Fruit fly (Drosophila melanogaster) whole organism, embryonic: ENCODE results near the gene CG32645.

Experiments used
- Antp ChIP-seq: fragments of 200-800 bp; sonication (Bioruptor generic); optimal IDR thresholded peaks from 3 replicates; lab custom pipeline; 2016; ENCODE audit warnings: missing biosample characterization, missing genetic modification characterization
- CG1024 ChIP-seq: fragments of 200-800 bp; sonication (Bioruptor generic); IDR thresholded peaks from 2 replicates; pipeline ENCODE4 v1.3.6; 2022; ENCODE audit warnings: missing biosample characterization, missing genetic modification characterization
- CG10543 ChIP-seq: fragments of 200-800 bp; sonication (Bioruptor generic); optimal IDR thresholded peaks from 3 replicates; lab custom pipeline; 2017; ENCODE audit warnings: missing biosample characterization, mild to moderate bottlenecking, missing genetic modification characterization, moderate library complexity
- CG11085 ChIP-seq: fragments of 200-800 bp; sonication (Bioruptor generic); IDR thresholded peaks from 2 replicates; pipeline ENCODE4 v1.3.6; 2022; ENCODE audit warnings: missing biosample characterization, missing genetic modification characterization
- CG13123 ChIP-seq: fragments of 200-800 bp; sonication (Bioruptor generic); optimal IDR thresholded peaks from 2 replicates; lab custom pipeline; 2016; ENCODE audit warnings: missing biosample characterization, missing genetic modification characterization
- CG14441 ChIP-seq: fragments of 200-800 bp; sonication (Bioruptor generic); IDR thresholded peaks from 2 replicates; pipeline ENCODE4 v1.3.6; 2022; ENCODE audit warnings: missing biosample characterization, missing genetic modification characterization
- CG1602 ChIP-seq: fragments of 200-800 bp; sonication (Bioruptor generic); optimal IDR thresholded peaks from 3 replicates; lab custom pipeline; 2016; ENCODE audit warnings: missing biosample characterization, missing genetic modification characterization
- CG16815 ChIP-seq: fragments of 200-800 bp; sonication (Bioruptor generic); optimal IDR thresholded peaks from 3 replicates; lab custom pipeline; 2017; ENCODE audit warnings: missing biosample characterization, mild to moderate bottlenecking, missing genetic modification characterization
- CG17186 ChIP-seq: fragments of 200-800 bp; sonication (Bioruptor generic); optimal IDR thresholded peaks from 3 replicates; lab custom pipeline; 2017; ENCODE audit warnings: missing biosample characterization, missing genetic modification reagents, missing genetic modification characterization
- CG17802 ChIP-seq: fragments of 200-800 bp; sonication (Bioruptor generic); optimal IDR thresholded peaks from 2 replicates; lab custom pipeline; 2018; ENCODE audit warnings: missing biosample characterization, mild to moderate bottlenecking, missing genetic modification characterization, moderate library complexity
- CG18262 ChIP-seq: fragments of 200-800 bp; optimal IDR thresholded peaks from 3 replicates; lab custom pipeline; 2019; ENCODE audit warnings: missing biosample characterization, mild to moderate bottlenecking, missing genetic modification characterization, moderate library complexity
- CG2116 ChIP-seq: fragments of 200-800 bp; sonication (Bioruptor generic); optimal IDR thresholded peaks from 3 replicates; lab custom pipeline; 2018; ENCODE audit warnings: missing biosample characterization, mild to moderate bottlenecking, missing genetic modification characterization
- CG5245 ChIP-seq: fragments of 200-800 bp; sonication (Bioruptor generic); optimal IDR thresholded peaks from 3 replicates; lab custom pipeline; 2016; ENCODE audit warnings: missing biosample characterization, missing genetic modification characterization
- CG5953 ChIP-seq: fragments of 200-800 bp; sonication (Bioruptor generic); IDR thresholded peaks from 2 replicates; pipeline ENCODE4 v1.3.6; 2022; ENCODE audit warnings: missing biosample characterization, missing genetic modification characterization
- CG6765 ChIP-seq: fragments of 200-800 bp; sonication (Bioruptor generic); optimal IDR thresholded peaks from 3 replicates; lab custom pipeline; 2017; ENCODE audit warnings: missing biosample characterization, mild to moderate bottlenecking, missing genetic modification characterization
- CG8089 ChIP-seq: fragments of 200-800 bp; sonication (Bioruptor generic); optimal IDR thresholded peaks from 3 replicates; lab custom pipeline; 2016; ENCODE audit warnings: missing biosample characterization, missing genetic modification characterization
- CG9215 ChIP-seq: fragments of 200-800 bp; sonication (Bioruptor generic); IDR thresholded peaks from 2 replicates; pipeline ENCODE4 v1.3.6; 2022; ENCODE audit warnings: missing biosample characterization, missing genetic modification characterization
- CG9797 ChIP-seq: fragments of 200-800 bp; sonication (Bioruptor generic); optimal IDR thresholded peaks from 3 replicates; lab custom pipeline; 2018; ENCODE audit warnings: missing biosample characterization, mild to moderate bottlenecking, missing genetic modification characterization
- Chrac-16 ChIP-seq: fragments of 200-800 bp; sonication (Bioruptor generic); optimal IDR thresholded peaks from 3 replicates; lab custom pipeline; 2016; ENCODE audit warnings: missing biosample characterization, missing genetic modification characterization
- D19B ChIP-seq: fragments of 200-800 bp; sonication (Bioruptor generic); optimal IDR thresholded peaks from 2 replicates; lab custom pipeline; 2017; ENCODE audit warnings: missing biosample characterization, mild to moderate bottlenecking, missing genetic modification characterization
- Deaf1 ChIP-seq: fragments of 200-800 bp; optimal IDR thresholded peaks from 3 replicates; lab custom pipeline; 2019; ENCODE audit warnings: missing biosample characterization, mild to moderate bottlenecking, missing genetic modification characterization, moderate library complexity
- Dip2 ChIP-seq: fragments of 200-800 bp; sonication (Bioruptor generic); IDR thresholded peaks from 2 replicates; pipeline ENCODE4 v1.3.6; 2022; ENCODE audit warnings: missing biosample characterization, missing genetic modification characterization
- Ets65A ChIP-seq: fragments of 200-800 bp; sonication (Bioruptor generic); peaks from one replicate; lab custom pipeline; 2016; ENCODE audit warnings: missing biosample characterization, missing genetic modification characterization
- Fer1 ChIP-seq: fragments of 200-800 bp; sonication (Bioruptor generic); optimal IDR thresholded peaks from 2 replicates; lab custom pipeline; 2017; ENCODE audit warnings: missing biosample characterization, mild to moderate bottlenecking, missing genetic modification characterization
- HLH54F ChIP-seq: fragments of 200-800 bp; sonication (Bioruptor generic); optimal IDR thresholded peaks from 3 replicates; lab custom pipeline; 2016; ENCODE audit warnings: missing biosample characterization, missing genetic modification characterization
- Hr39 ChIP-seq: fragments of >200 bp; optimal IDR thresholded peaks from 2 replicates; lab custom pipeline; 2017
- Jarid2 ChIP-seq: fragments of 200-800 bp; sonication (Bioruptor generic); optimal IDR thresholded peaks from 3 replicates; lab custom pipeline; 2017; ENCODE audit warnings: mild to moderate bottlenecking, missing biosample characterization, missing genetic modification reagents, missing genetic modification characterization
- Lim3 ChIP-seq: fragments of 200-800 bp; sonication (Bioruptor generic); IDR thresholded peaks from 2 replicates; pipeline ENCODE4 v1.3.6; 2022; ENCODE audit warnings: missing biosample characterization, missing genetic modification characterization
- Med ChIP-seq: fragments of 200-800 bp; sonication (Bioruptor generic); peaks from one replicate; lab custom pipeline; 2016; ENCODE audit warnings: missing biosample characterization, missing genetic modification characterization, mild to moderate bottlenecking, inconsistent platforms, moderate library complexity
- NfI ChIP-seq: fragments of 200-800 bp; sonication (Bioruptor generic); optimal IDR thresholded peaks from 3 replicates; lab custom pipeline; 2018; ENCODE audit warnings: missing biosample characterization, mild to moderate bottlenecking, missing genetic modification characterization, moderate library complexity
- Sry-β ChIP-seq: fragments of 200-800 bp; sonication (Bioruptor generic); optimal IDR thresholded peaks from 2 replicates; lab custom pipeline; 2018; ENCODE audit warnings: missing biosample characterization, mild to moderate bottlenecking, missing genetic modification characterization, moderate library complexity
- abd-A ChIP-seq: fragments of 200-800 bp; sonication (Bioruptor generic); optimal IDR thresholded peaks from 3 replicates; lab custom pipeline; 2019; ENCODE audit warnings: missing biosample characterization, mild to moderate bottlenecking, missing genetic modification characterization, moderate library complexity
- amos ChIP-seq: fragments of 200-800 bp; sonication (Bioruptor generic); IDR thresholded peaks from 2 replicates; pipeline ENCODE4 v1.3.6; 2022; ENCODE audit warnings: missing biosample characterization, missing genetic modification characterization; ENCODE audit not compliant: partially characterized antibody
- bsh ChIP-seq, 2 experiments: fragments of 200-800 bp; sonication (Bioruptor generic); optimal IDR thresholded peaks; 2 replicates each; lab custom pipeline; 2017 to 2018; ENCODE audit warnings: mild to moderate bottlenecking in 2 of 2, missing biosample characterization in 2 of 2, missing genetic modification characterization in 2 of 2, moderate library complexity in 1 of 2
- croc ChIP-seq: fragments of 200-800 bp; sonication (Bioruptor generic); conservative IDR thresholded peaks from 3 replicates; pipeline ENCODE4 v1.3.6; 2022; ENCODE audit warnings: missing biosample characterization, missing genetic modification characterization
- dimm ChIP-seq: fragments of 200-800 bp; sonication (Bioruptor generic); IDR thresholded peaks from 2 replicates; pipeline ENCODE4 v1.3.6; 2022; ENCODE audit warnings: missing biosample characterization, missing genetic modification characterization
- ewg ChIP-seq: fragments of 200-800 bp; sonication (Bioruptor generic); optimal IDR thresholded peaks from 3 replicates; lab custom pipeline; 2017; ENCODE audit warnings: mild to moderate bottlenecking, missing biosample characterization, missing genetic modification reagents, missing genetic modification characterization
- gsb ChIP-seq: fragments of 200-800 bp; sonication (Bioruptor generic); IDR thresholded peaks from 2 replicates; pipeline ENCODE4 v1.3.6; 2022; ENCODE audit warnings: missing biosample characterization, missing genetic modification characterization
- jigr1 ChIP-seq: fragments of 200-800 bp; sonication (Bioruptor generic); IDR thresholded peaks from 3 replicates; pipeline ENCODE4 v1.3.6; 2022; ENCODE audit warnings: missing biosample characterization, missing genetic modification characterization
- klu ChIP-seq: fragments of 200-800 bp; sonication (Bioruptor generic); IDR thresholded peaks from 2 replicates; pipeline ENCODE4 v1.3.6; 2022; ENCODE audit warnings: missing biosample characterization, missing genetic modification characterization
- lbe ChIP-seq: fragments of 200-800 bp; sonication (Bioruptor generic); optimal IDR thresholded peaks from 2 replicates; lab custom pipeline; 2016; ENCODE audit warnings: missing biosample characterization, mild to moderate bottlenecking, missing genetic modification characterization
- odd ChIP-seq: fragments of 200-800 bp; sonication (Bioruptor generic); optimal IDR thresholded peaks from 2 replicates; lab custom pipeline; 2017; ENCODE audit warnings: missing biosample characterization, mild to moderate bottlenecking, missing genetic modification characterization
- otp ChIP-seq: fragments of 200-800 bp; sonication (Bioruptor generic); IDR thresholded peaks from 3 replicates; pipeline ENCODE4, ENCODE4 v1.3.6; 2022; ENCODE audit warnings: missing biosample characterization, missing genetic modification characterization
- phol ChIP-seq: fragments of 200-800 bp; sonication (Bioruptor generic); optimal IDR thresholded peaks from 3 replicates; lab custom pipeline; 2018; ENCODE audit warnings: missing biosample characterization, mild to moderate bottlenecking, missing genetic modification characterization, moderate library complexity
- prd ChIP-seq, 3 experiments: fragments of >200 bp in 2 of 3; fragments of 200-800 bp in 1 of 3; sonication (Bioruptor generic) in 1 of 3; optimal IDR thresholded peaks in 2 of 3; IDR thresholded peaks in 1 of 3; 2 replicates in 2 of 3; 3 replicates in 1 of 3; pipeline versions ENCODE4 v1.3.6 to Lab custom; 2017 to 2022; ENCODE audit warnings: missing biosample characterization in 1 of 3, missing genetic modification characterization in 1 of 3
- scrt ChIP-seq: fragments of 200-800 bp; sonication (Bioruptor generic); optimal IDR thresholded peaks from 2 replicates; lab custom pipeline; 2018; ENCODE audit warnings: missing biosample characterization, mild to moderate bottlenecking, missing genetic modification characterization, moderate library complexity
- slou ChIP-seq: fragments of 200-800 bp; sonication (Bioruptor generic); optimal IDR thresholded peaks from 3 replicates; lab custom pipeline; 2016; ENCODE audit warnings: missing biosample characterization, missing genetic modification characterization
- tap ChIP-seq: fragments of 200-800 bp; optimal IDR thresholded peaks from 3 replicates; lab custom pipeline; 2019; ENCODE audit warnings: missing biosample characterization, mild to moderate bottlenecking, missing genetic modification characterization, moderate library complexity
- ttk ChIP-seq: fragments of 200-800 bp; sonication (Bioruptor generic); IDR thresholded peaks from 2 replicates; pipeline ENCODE4 v2.1.2; 2022; ENCODE audit warnings: missing biosample characterization, missing genetic modification characterization
- tup ChIP-seq: fragments of 200-800 bp; sonication (Bioruptor generic); optimal IDR thresholded peaks from 2 replicates; lab custom pipeline; 2016; ENCODE audit warnings: missing biosample characterization, mild to moderate bottlenecking, missing genetic modification characterization, moderate library complexity
- zfh1 ChIP-seq: fragments of 200-800 bp; sonication (Bioruptor generic); IDR thresholded peaks from 3 replicates; pipeline ENCODE4 v1.3.6; 2022; ENCODE audit warnings: missing biosample characterization, missing genetic modification characterization

Gene CG32645

dm6 chrX:13099919-13100318, 39.1 kb upstream of the CG32645 start (continued):
- TF ChIP-seq Lim3 (no peak), scrt (GFP tag; lab: Kevin White, UChicago) (peak; percentile 72), slou (GFP tag; lab: Kevin White, UChicago) (no peak), CG2116 (GFP tag; lab: Kevin White, UChicago) (peak; percentile 13), CG6765 (GFP tag; lab: Kevin White, UChicago) (peak; percentile 76), ewg (GFP tag; lab: Kevin White, UChicago) (peak; percentile 47), Sry-β (peak; percentile 17), CG17186 (GFP tag; lab: Kevin White, UChicago) (no peak), gsb (GFP tag; lab: Robert Waterston, UW) (peak; percentile 81), CG9215 (GFP tag; lab: Robert Waterston, UW) (peak; percentile 77), lbe (GFP tag; lab: Kevin White, UChicago) (peak; percentile 46), croc (peak; percentile 62; the same call in 2 of the 3 replicates), klu (peak; percentile 79), tap (tag; lab: Kevin White, UChicago) (peak; percentile 80), dimm (GFP tag; lab: Robert Waterston, UW) (0 out of 2 replicates have a peak, but pooled peaks have one; percentile 46), ttk (GFP tag; lab: Robert Waterston, UW) (peak; percentile 74), CG5953 (GFP tag; lab: Robert Waterston, UW) (0 out of 2 replicates have a peak, but pooled peaks have one; percentile 36), tup (peak; percentile 35), CG5245 (GFP tag; lab: Kevin White, UChicago) (peak; percentile 55), zfh1 (GFP tag; lab: Robert Waterston, UW) (peak; percentile 89), abd-A (no peak), NfI (peak; percentile 86), Chrac-16 (peak; percentile 54), Med (GFP tag; lab: Kevin White, UChicago) (peak; percentile 85), D19B (peak; percentile 59), Dip2 (GFP tag; lab: Robert Waterston, UW) (no peak), CG11085 (GFP tag; lab: Robert Waterston, UW) (peak; percentile 85), HLH54F (GFP tag; lab: Kevin White, UChicago) (peak; percentile 46), CG8089 (GFP tag; lab: Kevin White, UChicago) (no peak), CG17802 (tag; lab: Kevin White, UChicago) (no peak), bsh (GFP tag; optimal IDR thresholded peaks at IDR 0.05; lab: Kevin White, UChicago) (peak in 1 of 2 experiments; percentile 83), CG13123 (GFP tag; lab: Kevin White, UChicago) (peak; percentile 28), Deaf1 (tag; lab: Kevin White, UChicago) (peak; percentile 62), CG1602 (GFP tag; lab: Kevin White, UChicago) (peak; percentile 40), CG18262 (peak; percentile 70), CG14441 (GFP tag; lab: Robert Waterston, UW) (peak; percentile 94), CG1024 (GFP tag; lab: Robert Waterston, UW) (peak; percentile 61), CG10543 (peak; percentile 75), otp (peak; percentile 83), Antp (no peak), odd (GFP tag; lab: Kevin White, UChicago) (peak; percentile 65), Jarid2 (GFP tag; lab: Kevin White, UChicago) (peak; percentile 53), Ets65A (GFP tag; lab: Kevin White, UChicago) (peak; percentile 68), CG16815 (GFP tag; lab: Kevin White, UChicago) (peak; percentile 51), CG9797 (no peak), phol (tag; lab: Kevin White, UChicago) (peak; percentile 72), prd (optimal IDR thresholded peaks at IDR 0.05; lab: Kevin White, UChicago) (no peak), prd (GFP tag; IDR thresholded peaks at IDR 0.05; lab: Robert Waterston, UW) (peak; percentile 88), Hr39 (lab: Kevin White, UChicago) (no peak), jigr1 (GFP tag; lab: Robert Waterston, UW) (peak; percentile 59; the same call in 2 of the 3 replicates), Fer1 (peak; percentile 86), amos (GFP tag; lab: Robert Waterston, UW) (no peak)
